Fruit fly (Drosophila melanogaster) whole organism, wandering third instar larva: ENCODE measurements around the gene CG32548.

Source experiments
- Abd-B ChIP-seq: fragments of >200 bp; optimal IDR thresholded peaks from 2 replicates; lab custom pipeline; 2017; ENCODE audit warnings: missing biosample characterization, missing genetic modification characterization
- CG32264 ChIP-seq: fragments of 200-800 bp; sonication (Bioruptor generic); optimal IDR thresholded peaks from 2 replicates; lab custom pipeline; 2016; ENCODE audit warnings: missing biosample characterization, missing genetic modification characterization
- CG9705 ChIP-seq: fragments of 200-800 bp; sonication (Bioruptor generic); optimal IDR thresholded peaks from 2 replicates; lab custom pipeline; 2018; ENCODE audit warnings: missing biosample characterization, mild to moderate bottlenecking, missing genetic modification characterization
- Dif ChIP-seq: fragments of 200-275, 200-300 bp; sonication (Bioruptor generic); optimal IDR thresholded peaks from 2 replicates; lab custom pipeline; 2018; ENCODE audit warnings: missing biosample characterization, missing genetic modification characterization; ENCODE audit not compliant: partially characterized antibody
- GATAd ChIP-seq: sonication (Bioruptor generic); optimal IDR thresholded peaks from 2 replicates; lab custom pipeline; 2016; ENCODE audit warnings: missing biosample characterization, missing genetic modification characterization
- HLH106 ChIP-seq: fragments of 200-800 bp; optimal IDR thresholded peaks from 3 replicates; lab custom pipeline; 2019; ENCODE audit warnings: missing biosample characterization, mild to moderate bottlenecking, missing genetic modification characterization, moderate library complexity
- Hnf4 ChIP-seq: fragments of 200-800 bp; sonication (Bioruptor generic); optimal IDR thresholded peaks from 2 replicates; lab custom pipeline; 2016; ENCODE audit warnings: missing biosample characterization, mild to moderate bottlenecking, missing genetic modification characterization
- Hr83 ChIP-seq: fragments of 200-300 bp; sonication (Bioruptor generic); optimal IDR thresholded peaks from 2 replicates; lab custom pipeline; 2016; ENCODE audit warnings: missing biosample characterization, mild to moderate bottlenecking, missing genetic modification characterization, moderate library complexity; ENCODE audit not compliant: poor library complexity, severe bottlenecking
- Mio ChIP-seq: sonication (Bioruptor generic); optimal IDR thresholded peaks from 2 replicates; lab custom pipeline; 2016; ENCODE audit warnings: missing biosample characterization, missing genetic modification characterization
- Myc ChIP-seq: fragments of >200 bp; optimal IDR thresholded peaks from 2 replicates; lab custom pipeline; 2017
- N ChIP-seq: fragments of >200 bp; optimal IDR thresholded peaks from 2 replicates; lab custom pipeline; 2018; ENCODE audit warnings: missing biosample characterization, missing external identifiers, missing genetic modification characterization
- Rel ChIP-seq, 2 experiments: fragments of 200-800 bp; sonication (Bioruptor generic) in 1 of 2; optimal IDR thresholded peaks; 2 replicates in 1 of 2; 3 replicates in 1 of 2; lab custom pipeline; 2016 to 2019; ENCODE audit warnings: mild to moderate bottlenecking in 2 of 2, missing biosample characterization in 2 of 2, missing genetic modification characterization in 2 of 2, moderate library complexity in 1 of 2
- Vsx2 ChIP-seq: fragments of 200-300, 225-300 bp; sonication (Bioruptor generic); optimal IDR thresholded peaks from 2 replicates; lab custom pipeline; 2018; ENCODE audit warnings: missing biosample characterization, missing genetic modification characterization; ENCODE audit not compliant: partially characterized antibody
- br ChIP-seq: fragments of 200-800 bp; sonication (Bioruptor generic); optimal IDR thresholded peaks from 2 replicates; lab custom pipeline; 2016; ENCODE audit warnings: missing biosample characterization, missing genetic modification characterization
- dl ChIP-seq, 2 experiments: fragments of 175-275, 200-275 bp in 1 of 2; fragments of 200-275 bp in 1 of 2; sonication (Bioruptor generic); optimal IDR thresholded peaks; lab custom pipeline; 2018; ENCODE audit warnings: mild to moderate bottlenecking in 2 of 2, missing biosample characterization in 2 of 2, missing genetic modification characterization in 2 of 2, moderate library complexity in 2 of 2; ENCODE audit not compliant: partially characterized antibody in 2 of 2, insufficient read depth in 1 of 2
- dsf ChIP-seq: sonication (Bioruptor generic); optimal IDR thresholded peaks from 2 replicates; lab custom pipeline; 2016; ENCODE audit warnings: missing biosample characterization, missing genetic modification characterization, borderline replicate concordance
- ey ChIP-seq: fragments of 200-800 bp; sonication (Bioruptor generic); optimal IDR thresholded peaks from 2 replicates; lab custom pipeline; 2016; ENCODE audit warnings: missing biosample characterization, missing genetic modification characterization
- foxo ChIP-seq, 2 experiments: fragments of 200-800 bp; sonication (Bioruptor generic); optimal IDR thresholded peaks; 2 replicates in 1 of 2; 3 replicates in 1 of 2; lab custom pipeline; 2016 to 2017; ENCODE audit warnings: missing biosample characterization in 2 of 2, missing genetic modification characterization in 2 of 2
- fru ChIP-seq: fragments of 200-800 bp; sonication (Bioruptor generic); optimal IDR thresholded peaks from 3 replicates; lab custom pipeline; 2016; ENCODE audit warnings: missing biosample characterization, mild to moderate bottlenecking, missing genetic modification characterization
- h ChIP-seq: fragments of 200-800 bp; sonication (Bioruptor generic); optimal IDR thresholded peaks from 3 replicates; lab custom pipeline; 2016; ENCODE audit warnings: missing biosample characterization, mild to moderate bottlenecking, missing genetic modification characterization
- lola ChIP-seq: fragments of >200 bp; optimal IDR thresholded peaks from 2 replicates; lab custom pipeline; 2017; ENCODE audit warnings: missing biosample characterization, missing genetic modification characterization
- pan ChIP-seq: fragments of >200 bp; optimal IDR thresholded peaks from 2 replicates; lab custom pipeline; 2017
- psq ChIP-seq: fragments of 200-800 bp; sonication (Bioruptor generic); optimal IDR thresholded peaks from 3 replicates; lab custom pipeline; 2017; ENCODE audit warnings: missing biosample characterization, mild to moderate bottlenecking, missing genetic modification characterization, moderate library complexity
- rgr ChIP-seq: fragments of 200-800 bp; sonication (Bioruptor generic); optimal IDR thresholded peaks from 3 replicates; lab custom pipeline; 2016; ENCODE audit warnings: missing biosample characterization, mild to moderate bottlenecking, missing genetic modification characterization
- sage ChIP-seq: fragments of 200-800 bp; sonication (Bioruptor generic); optimal IDR thresholded peaks from 2 replicates; lab custom pipeline; 2016; ENCODE audit warnings: missing biosample characterization, mild to moderate bottlenecking, missing genetic modification characterization
- sv ChIP-seq: fragments of 200-800 bp; sonication (Bioruptor generic); optimal IDR thresholded peaks from 3 replicates; lab custom pipeline; 2016; ENCODE audit warnings: missing biosample characterization, missing genetic modification characterization
- tai ChIP-seq: sonication (Bioruptor generic); optimal IDR thresholded peaks from 2 replicates; lab custom pipeline; 2016; ENCODE audit warnings: missing biosample characterization, missing genetic modification characterization
- usp ChIP-seq: fragments of >200 bp; optimal IDR thresholded peaks from 2 replicates; lab custom pipeline; 2017; ENCODE audit warnings: missing biosample characterization, missing genetic modification characterization
- woc ChIP-seq: sonication (Bioruptor generic); optimal IDR thresholded peaks from 2 replicates; lab custom pipeline; 2016; ENCODE audit warnings: missing biosample characterization, mild to moderate bottlenecking, missing genetic modification characterization

Gene CG32548

DNA sequence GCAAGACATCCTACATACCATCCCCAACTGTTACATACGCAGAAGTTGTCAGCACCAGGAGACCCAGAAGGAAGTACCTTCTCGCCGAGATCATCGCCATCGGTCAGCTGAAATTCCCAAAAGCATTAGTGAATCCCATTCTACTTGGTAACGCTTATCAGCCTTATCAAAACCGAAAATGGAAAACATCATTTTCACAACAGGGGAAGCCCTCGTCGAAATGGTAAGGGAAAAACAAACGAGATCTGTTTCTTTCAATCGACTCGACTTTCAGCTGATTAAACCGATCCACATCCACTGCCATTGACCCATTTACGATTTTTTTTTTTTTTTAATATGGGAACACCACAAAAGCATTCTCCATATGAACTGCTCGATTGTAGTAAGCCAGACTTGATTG is 42.2 kb upstream of the CG32548 start:
- TF ChIP-seq GATAd (GFP tag; lab: Kevin White, UChicago) (no peak), Rel (GFP tag; optimal IDR thresholded peaks at IDR 0.05; lab: Kevin White, UChicago) (no peak), Rel (tag; optimal IDR thresholded peaks at IDR 0.05; lab: Kevin White, UChicago) (peak; percentile 92)

DNA sequence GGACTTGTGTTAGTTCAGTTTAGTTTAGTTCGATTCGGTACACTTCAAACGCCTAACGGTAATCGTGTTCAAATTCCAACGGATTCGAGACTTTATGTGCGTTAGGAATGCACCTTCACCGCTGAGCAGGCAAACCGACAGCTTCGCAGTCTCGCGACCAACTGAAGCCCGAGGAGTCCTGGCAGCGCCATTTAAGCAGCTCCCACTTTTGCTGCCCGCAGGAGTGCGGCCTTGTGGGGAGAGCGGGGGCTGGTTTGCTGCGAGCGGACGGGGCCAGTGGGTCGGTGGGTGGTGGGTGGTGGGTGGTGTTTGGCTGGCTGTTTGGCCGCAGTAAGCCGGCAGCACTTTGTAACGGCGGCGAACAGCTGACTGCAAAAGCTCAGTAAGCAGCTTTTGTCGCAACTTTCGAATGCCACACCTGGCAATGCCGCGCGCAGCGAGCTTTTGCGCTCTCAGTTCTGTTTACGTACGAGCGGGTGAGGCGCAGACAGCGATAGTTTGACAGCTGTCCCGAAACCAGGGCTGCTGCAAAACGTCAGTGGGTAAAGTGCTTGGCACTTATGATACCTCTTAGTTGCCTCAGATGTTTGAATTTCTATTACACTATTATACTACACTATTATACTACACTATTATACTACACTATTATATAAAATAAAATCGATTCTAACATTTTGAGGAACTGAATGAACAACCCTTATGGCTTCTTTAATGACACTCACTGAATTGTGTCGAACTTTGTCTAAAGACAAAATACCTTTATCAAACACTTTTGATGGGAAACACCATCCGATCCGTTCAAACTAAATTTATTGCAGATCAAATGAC is 39.1 kb upstream of the CG32548 start, which contains the start of gene CG32547:
Gene CG32547, minus strand, starts transcription at position 181 of the 828 bp plus-strand sequence.
- TF ChIP-seq Hr83 (GFP tag; lab: Kevin White, UChicago), result no peak
- TF ChIP-seq psq (GFP tag; lab: Kevin White, UChicago), result peak; percentile 88
- peak; percentile 77 for TF ChIP-seq fru
- no peak for TF ChIP-seq usp (GFP tag; lab: Kevin White, UChicago)
- no peak for TF ChIP-seq Myc (lab: Kevin White, UChicago)
- peak; percentile 40 for TF ChIP-seq HLH106 (tag; lab: Kevin White, UChicago)
- no peak for TF ChIP-seq br
- TF ChIP-seq CG9705 (GFP tag; lab: Kevin White, UChicago), result peak; percentile 14
- peak in 1 of 2 experiments; percentile 48 for TF ChIP-seq foxo (GFP tag; optimal IDR thresholded peaks at IDR 0.05; lab: Kevin White, UChicago)
- peak; percentile 80 for TF ChIP-seq pan (lab: Kevin White, UChicago)
- peak; percentile 35 for TF ChIP-seq h (GFP tag; lab: Kevin White, UChicago)
- TF ChIP-seq dsf, result no peak
- no peak for TF ChIP-seq tai (GFP tag; lab: Kevin White, UChicago)
- peak; percentile 67 for TF ChIP-seq woc (GFP tag; lab: Kevin White, UChicago)
- TF ChIP-seq Rel (GFP tag; optimal IDR thresholded peaks at IDR 0.05; lab: Kevin White, UChicago), result no peak
- peak; percentile 4 for TF ChIP-seq Rel (tag; optimal IDR thresholded peaks at IDR 0.05; lab: Kevin White, UChicago)
- no peak for TF ChIP-seq ey (GFP tag; lab: Kevin White, UChicago)
- TF ChIP-seq, all 38 proteins: peak for 9

DNA sequence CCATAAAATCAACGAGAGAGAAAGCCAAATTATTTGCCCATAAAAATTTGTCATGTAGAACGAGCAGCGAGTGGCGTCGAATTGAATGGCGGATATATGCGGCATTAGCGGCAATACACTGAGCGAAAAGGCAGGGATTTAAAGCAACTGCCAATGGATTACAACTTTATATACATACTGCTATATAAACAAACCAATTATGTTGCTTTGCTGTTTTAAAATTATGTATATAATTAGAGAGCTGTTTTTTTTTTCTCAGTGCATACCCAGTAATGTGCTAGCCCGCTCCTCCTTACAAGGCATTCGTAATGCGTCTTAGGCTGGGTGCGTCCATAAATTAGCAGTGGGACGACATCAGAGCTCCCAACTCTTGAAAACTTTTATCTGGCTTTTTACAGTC is 27.5 kb upstream of the CG32548 start:
- no peak for TF ChIP-seq CG32264 (GFP tag; lab: Kevin White, UChicago)
- no peak for TF ChIP-seq br
- TF ChIP-seq Abd-B (GFP tag; lab: Kevin White, UChicago), result no peak
- no peak for TF ChIP-seq dsf
- no peak for TF ChIP-seq sage
- TF ChIP-seq Hr83 (GFP tag; lab: Kevin White, UChicago), result no peak
- no peak for TF ChIP-seq rgr (GFP tag; lab: Kevin White, UChicago)
- no peak for TF ChIP-seq dl (GFP tag; optimal IDR thresholded peaks at IDR 0.05; lab: Kevin White, UChicago; ENCODE audit: insufficient read depth in 1 of 2, partially characterized antibody in 2 of 2)
- TF ChIP-seq Rel (GFP tag; optimal IDR thresholded peaks at IDR 0.05; lab: Kevin White, UChicago), result no peak
- no peak for TF ChIP-seq Rel (tag; optimal IDR thresholded peaks at IDR 0.05; lab: Kevin White, UChicago)
- TF ChIP-seq psq (GFP tag; lab: Kevin White, UChicago), result no peak
- TF ChIP-seq foxo (GFP tag; optimal IDR thresholded peaks at IDR 0.05; lab: Kevin White, UChicago), result no peak
- no peak for TF ChIP-seq Vsx2 (GFP tag; lab: Kevin White, UChicago)
- no peak for TF ChIP-seq N (GFP tag; lab: Kevin White, UChicago)
- TF ChIP-seq sv (GFP tag; lab: Kevin White, UChicago), result no peak
- TF ChIP-seq fru, result no peak
- no peak for TF ChIP-seq lola (GFP tag; lab: Kevin White, UChicago)
- TF ChIP-seq Mio (GFP tag; lab: Kevin White, UChicago), result no peak
- TF ChIP-seq, all 38 proteins: peak for 0

DNA sequence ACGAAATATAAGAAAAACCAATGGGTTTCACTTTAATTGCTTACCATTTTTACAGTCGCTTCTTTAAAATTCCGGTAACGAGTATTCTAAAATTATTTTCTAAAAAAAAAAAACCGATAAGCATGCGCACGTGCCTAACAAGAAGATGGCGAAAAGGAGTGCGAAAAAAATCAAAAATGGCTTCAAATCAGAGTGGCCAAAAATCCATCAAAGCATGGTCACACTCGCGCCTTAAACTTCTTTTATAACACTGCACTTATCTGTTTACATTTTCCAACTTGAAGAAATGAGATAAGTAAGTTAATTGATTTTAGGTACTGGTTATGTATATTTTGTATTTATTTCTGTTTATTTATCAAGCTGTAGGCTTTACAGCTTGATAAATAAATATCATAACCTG is 19.9 kb upstream of the CG32548 start, which contains the start of gene CG43843:
Gene CG43843, minus strand, starts transcription at position 101 of the 400 bp plus-strand sequence.
- no peak for TF ChIP-seq rgr (GFP tag; lab: Kevin White, UChicago)
- no peak for TF ChIP-seq Hnf4 (GFP tag; lab: Kevin White, UChicago)
- TF ChIP-seq Dif, result no peak

DNA sequence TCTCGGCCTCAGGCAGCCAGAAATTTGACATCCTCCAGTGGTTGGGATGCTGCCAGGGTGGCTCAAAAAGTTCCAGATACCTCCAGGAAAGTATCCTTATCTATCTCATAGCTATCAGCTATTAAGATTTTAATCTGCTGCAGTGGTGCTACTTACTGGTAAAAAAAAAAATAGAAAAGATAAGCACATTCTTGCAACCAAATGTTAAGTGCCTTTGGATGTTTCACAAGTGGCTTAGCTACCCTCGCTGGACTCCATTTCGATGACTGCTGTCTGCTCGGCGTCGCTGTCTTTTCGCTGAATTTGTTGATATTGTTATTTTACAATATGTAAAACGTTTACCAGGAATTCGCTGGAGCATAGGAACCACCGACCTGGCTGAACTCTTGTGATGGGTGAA is 12.3 kb upstream of the CG32548 start:
- TF ChIP-seq CG32264 (GFP tag; lab: Kevin White, UChicago), result no peak
- no peak for TF ChIP-seq N (GFP tag; lab: Kevin White, UChicago)
- TF ChIP-seq woc (GFP tag; lab: Kevin White, UChicago), result no peak
